Worm (Caenorhabditis elegans) whole organism, L3 larva: ENCODE data around the gene F38E9.1.
"Not testable (repeated sequence)": the region's sequence is repeated elsewhere in the genome, so short reads cannot be mapped to it uniquely, and the experiment has no call there.

Experiments
- R02D3.7 ChIP-seq: fragments of 150-350 bp; optimal IDR thresholded peaks from 2 replicates; lab custom pipeline; 2014; ENCODE audit warnings: missing biosample characterization, missing genetic modification characterization
- ZK546.5 ChIP-seq: sonication (generic microtip); optimal IDR thresholded peaks from 2 replicates; lab custom pipeline; 2017; ENCODE audit warnings: missing biosample characterization, missing genetic modification characterization
- aly-2 ChIP-seq: fragments of 150-350 bp; optimal IDR thresholded peaks from 2 replicates; lab custom pipeline; 2014; ENCODE audit warnings: missing biosample characterization, missing genetic modification characterization
- ceh-16 ChIP-seq: sonication (generic microtip); optimal IDR thresholded peaks from 2 replicates; lab custom pipeline; 2017; ENCODE audit warnings: missing biosample characterization, missing genetic modification characterization
- ceh-28 ChIP-seq: fragments of 150-350 bp; optimal IDR thresholded peaks from 2 replicates; lab custom pipeline; 2014; ENCODE audit warnings: missing biosample characterization, missing genetic modification reagents, missing genetic modification characterization
- ceh-9 ChIP-seq: sonication (generic microtip); optimal IDR thresholded peaks from 2 replicates; lab custom pipeline; 2018; ENCODE audit warnings: missing biosample characterization, missing genetic modification characterization
- daf-12 ChIP-seq: fragments of 150-350 bp; optimal IDR thresholded peaks from 2 replicates; lab custom pipeline; 2014; ENCODE audit warnings: missing biosample characterization, missing genetic modification reagents, missing genetic modification characterization
- egl-27 ChIP-seq: sonication (generic microtip); optimal IDR thresholded peaks from 4 replicates; lab custom pipeline; 2017; ENCODE audit warnings: missing biosample characterization, missing genetic modification reagents, missing genetic modification characterization
- elt-1 ChIP-seq: fragments of 150-350 bp; optimal IDR thresholded peaks from 2 replicates; lab custom pipeline; 2014; ENCODE audit warnings: missing biosample characterization, missing genetic modification characterization
- elt-3 ChIP-seq, 3 experiments: fragments of 150-350 bp in 1 of 3; sonication (generic microtip) in 2 of 3; optimal IDR thresholded peaks; 2 replicates in 2 of 3; 4 replicates in 1 of 3; lab custom pipeline; 2014 to 2017; ENCODE audit warnings: missing biosample characterization in 3 of 3, missing genetic modification characterization in 3 of 3
- eor-1 ChIP-seq, 2 experiments: fragments of 150-350 bp; optimal IDR thresholded peaks; 2 replicates each; lab custom pipeline; 2014 to 2018; ENCODE audit warnings: missing biosample characterization in 2 of 2, missing genetic modification characterization in 2 of 2
- fkh-2 ChIP-seq: fragments of 150-350 bp; optimal IDR thresholded peaks from 2 replicates; lab custom pipeline; 2014; ENCODE audit warnings: missing biosample characterization, missing genetic modification reagents, missing genetic modification characterization
- fos-1 ChIP-seq: fragments of 150-350 bp; optimal IDR thresholded peaks from 2 replicates; lab custom pipeline; 2014; ENCODE audit warnings: missing biosample characterization, missing genetic modification characterization
- hmg-11 ChIP-seq: sonication (generic microtip); optimal IDR thresholded peaks from 2 replicates; lab custom pipeline; 2016; ENCODE audit warnings: missing genetic modification characterization, missing compliant biosample characterization
- lin-15B ChIP-seq: fragments of 150-350 bp; optimal IDR thresholded peaks from 2 replicates; lab custom pipeline; 2014; ENCODE audit warnings: missing biosample characterization, missing genetic modification characterization
- lin-39 ChIP-seq: fragments of 150-350 bp; optimal IDR thresholded peaks from 2 replicates; lab custom pipeline; 2018; ENCODE audit warnings: missing biosample characterization, missing genetic modification reagents, missing genetic modification characterization
- lsy-12 ChIP-seq: sonication (generic microtip); optimal IDR thresholded peaks from 2 replicates; lab custom pipeline; 2016; ENCODE audit warnings: mild to moderate bottlenecking, missing genetic modification characterization, missing compliant biosample characterization
- mdl-1 ChIP-seq: fragments of 150-350 bp; optimal IDR thresholded peaks from 2 replicates; lab custom pipeline; 2014; ENCODE audit warnings: missing biosample characterization, missing genetic modification characterization
- mml-1 ChIP-seq: fragments of 150-350 bp; sonication (generic microtip); optimal IDR thresholded peaks from 3 replicates; lab custom pipeline; 2014; ENCODE audit warnings: missing biosample characterization, missing genetic modification characterization
- nfya-1 ChIP-seq: sonication (generic microtip); optimal IDR thresholded peaks from 2 replicates; lab custom pipeline; 2017; ENCODE audit warnings: missing genetic modification characterization, mild to moderate bottlenecking, missing compliant biosample characterization, antibody characterized with exemption, moderate library complexity; ENCODE audit not compliant: insufficient read depth
- nhr-12 ChIP-seq: fragments of 150-350 bp; optimal IDR thresholded peaks from 2 replicates; lab custom pipeline; 2014; ENCODE audit warnings: missing biosample characterization, missing genetic modification characterization
- nhr-237 ChIP-seq: fragments of 150-350 bp; optimal IDR thresholded peaks from 2 replicates; lab custom pipeline; 2014; ENCODE audit warnings: missing biosample characterization, missing genetic modification characterization
- nhr-25 ChIP-seq: sonication (generic microtip); optimal IDR thresholded peaks from 2 replicates; lab custom pipeline; 2017; ENCODE audit warnings: missing biosample characterization, missing genetic modification characterization
- nhr-28 ChIP-seq: fragments of 150-350 bp; optimal IDR thresholded peaks from 2 replicates; lab custom pipeline; 2014; ENCODE audit warnings: missing biosample characterization, missing genetic modification characterization
- nhr-43 ChIP-seq: sonication (generic microtip); optimal IDR thresholded peaks from 2 replicates; lab custom pipeline; 2016; ENCODE audit warnings: mild to moderate bottlenecking, missing genetic modification characterization, missing compliant biosample characterization; ENCODE audit not compliant: poor library complexity, severe bottlenecking
- nhr-67 ChIP-seq: fragments of 150-350 bp; optimal IDR thresholded peaks from 2 replicates; lab custom pipeline; 2014; ENCODE audit warnings: missing biosample characterization, missing genetic modification characterization
- pqm-1 ChIP-seq: fragments of 150-350 bp; optimal IDR thresholded peaks from 2 replicates; lab custom pipeline; 2017; ENCODE audit warnings: missing biosample characterization, missing genetic modification characterization, inconsistent platforms
- skn-1 ChIP-seq: fragments of 150-350 bp; optimal IDR thresholded peaks from 2 replicates; lab custom pipeline; 2014; ENCODE audit warnings: missing biosample characterization, missing genetic modification characterization
- tbx-2 ChIP-seq: sonication (generic microtip); optimal IDR thresholded peaks from 2 replicates; lab custom pipeline; 2016; ENCODE audit warnings: mild to moderate bottlenecking, missing genetic modification characterization, missing compliant biosample characterization
- unc-62 ChIP-seq: fragments of 150-350 bp; sonication (generic microtip); optimal IDR thresholded peaks from 4 replicates; lab custom pipeline; 2014; ENCODE audit warnings: missing biosample characterization, missing genetic modification reagents, missing genetic modification characterization
- zag-1 ChIP-seq: fragments of 150-350 bp; optimal IDR thresholded peaks from 2 replicates; lab custom pipeline; 2014; ENCODE audit warnings: missing biosample characterization, missing genetic modification characterization
- ztf-11 ChIP-seq: fragments of 150-350 bp; optimal IDR thresholded peaks from 2 replicates; lab custom pipeline; 2014; ENCODE audit warnings: missing biosample characterization, missing genetic modification characterization

F38E9.1 gene

DNA sequence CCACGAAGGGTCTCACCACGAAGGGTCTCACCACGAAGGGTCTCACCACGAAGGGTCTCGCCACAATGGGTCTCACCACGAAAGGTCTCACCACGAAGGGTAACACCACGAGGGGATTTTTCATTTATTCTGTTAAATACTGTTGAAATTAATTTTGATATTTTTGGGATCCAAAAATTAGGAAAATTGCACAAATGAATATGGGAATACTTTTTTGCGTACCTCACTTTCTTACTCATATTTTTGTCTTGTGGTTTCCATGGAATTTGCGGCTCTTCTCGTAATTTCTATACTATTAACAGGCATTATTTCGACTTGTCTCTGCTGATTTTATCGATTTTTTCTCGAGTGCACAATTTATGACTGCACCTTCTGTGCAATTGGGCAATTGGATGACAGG, 34.5 kb downstream of the F38E9.1 start, which contains the start of gene T25D1.3:
T25D1.3 (plus strand) TSS at position 301 of the 400 bp plus-strand sequence.
- TF ChIP-seq lin-39 (no peak), nhr-28 (no peak), lsy-12 (tag; lab: Kevin White, UChicago) (no peak), fkh-2 (tag; lab: Kevin White, UChicago) (no peak), nhr-43 (no peak), nfya-1 (tag; lab: Kevin White, UChicago) (no peak), elt-3 (tag; optimal IDR thresholded peaks at IDR 0.05; lab: Kevin White, UChicago) (no peak), tbx-2 (no peak), ZK546.5 (tag; lab: Kevin White, UChicago) (no peak), lin-15B (no peak), nhr-12 (tag; lab: Kevin White, UChicago) (no peak), hmg-11 (tag; lab: Kevin White, UChicago) (no peak), ceh-16 (tag; lab: Kevin White, UChicago) (no peak), elt-1 (tag; lab: Kevin White, UChicago) (no peak), ztf-11 (no peak), nhr-237 (tag; lab: Kevin White, UChicago) (no peak), aly-2 (tag; lab: Kevin White, UChicago) (no peak), skn-1 (tag; lab: Kevin White, UChicago) (no peak), nhr-25 (no peak)

DNA sequence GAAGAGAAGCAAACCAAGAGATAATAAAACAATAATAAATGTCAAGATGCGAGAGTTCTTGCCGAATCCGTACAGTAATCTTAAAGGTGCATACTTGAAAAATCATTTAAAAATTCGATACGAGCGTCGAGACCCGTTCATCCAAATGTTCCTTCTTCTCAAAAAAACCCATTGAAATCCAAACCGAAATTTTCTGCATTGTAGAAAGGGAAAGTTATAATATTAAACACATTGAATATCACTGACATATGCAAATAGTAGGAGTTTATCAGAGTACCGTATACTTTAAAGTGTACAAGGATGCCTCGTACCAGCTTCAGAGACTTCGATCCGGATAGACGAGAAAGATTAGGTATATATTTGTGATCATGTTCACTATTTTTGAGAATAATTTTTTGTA, 44.4 kb downstream of the F38E9.1 start, which contains the start of gene T25D1.2:
T25D1.2 (plus strand) TSS at position 301 of the 400 bp plus-strand sequence.
- not testable (repeated sequence) for TF ChIP-seq nhr-12 (tag; lab: Kevin White, UChicago); lin-39; skn-1 (tag; lab: Kevin White, UChicago)

DNA sequence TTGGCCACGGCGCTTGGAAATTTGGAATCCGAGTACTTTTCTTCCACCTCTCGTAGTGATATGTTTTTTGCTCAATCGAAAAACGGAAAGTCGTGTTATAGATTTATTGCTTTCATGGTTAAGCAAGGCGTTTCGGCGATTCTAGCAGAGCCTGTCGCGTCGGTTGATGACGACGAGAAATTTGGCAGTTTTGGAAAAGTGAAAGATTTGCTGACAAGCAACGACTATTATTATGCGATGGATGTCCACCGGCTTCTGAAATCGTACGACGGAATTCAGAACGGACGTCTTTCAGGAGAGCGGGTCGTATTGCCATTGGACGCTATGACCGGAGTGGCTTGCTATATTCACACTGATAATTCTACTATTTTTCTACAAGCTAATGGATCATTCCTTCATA, 47.9 kb downstream of the F38E9.1 start:
- TF ChIP-seq nhr-43 (no peak), ceh-9 (no peak), ceh-28 (tag; lab: Kevin White, UChicago) (no peak), lin-39 (no peak), lin-15B (no peak), ceh-16 (tag; lab: Kevin White, UChicago) (no peak)

DNA sequence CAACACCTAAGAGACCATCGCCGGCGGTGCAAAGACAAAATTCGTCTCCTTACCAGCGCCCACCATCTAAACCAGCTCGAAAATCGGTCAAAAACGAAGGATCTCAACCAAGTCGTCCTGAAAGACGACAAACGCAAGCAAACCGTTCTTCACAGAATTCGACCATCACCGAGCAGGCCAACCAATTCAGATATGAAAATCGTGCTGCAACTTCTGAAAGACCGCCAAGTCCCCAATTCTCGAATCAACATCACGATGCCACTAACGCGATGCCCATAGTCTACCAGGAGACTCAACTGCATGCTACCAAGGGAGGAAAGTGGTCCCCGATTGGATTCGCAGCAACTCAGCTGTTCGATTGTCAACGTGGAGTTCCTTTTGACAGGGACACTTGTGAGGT, 48.7 kb downstream of the F38E9.1 start, which contains the start of gene T25D1.1:
T25D1.1 (plus strand) TSS at position 301 of the 400 bp plus-strand sequence.
- TF ChIP-seq lsy-12 (tag; lab: Kevin White, UChicago) (no peak), ceh-28 (tag; lab: Kevin White, UChicago) (no peak), mml-1 (tag; lab: Kevin White, UChicago) (no peak), ZK546.5 (tag; lab: Kevin White, UChicago) (no peak), eor-1 (tag; optimal IDR thresholded peaks at IDR 0.05; lab: Kevin White, UChicago) (no peak), daf-12 (no peak), tbx-2 (no peak), nhr-67 (tag; lab: Kevin White, UChicago) (no peak), unc-62 (GFP tag; lab: Kevin White, UChicago) (no peak), zag-1 (tag; lab: Kevin White, UChicago) (no peak)

DNA sequence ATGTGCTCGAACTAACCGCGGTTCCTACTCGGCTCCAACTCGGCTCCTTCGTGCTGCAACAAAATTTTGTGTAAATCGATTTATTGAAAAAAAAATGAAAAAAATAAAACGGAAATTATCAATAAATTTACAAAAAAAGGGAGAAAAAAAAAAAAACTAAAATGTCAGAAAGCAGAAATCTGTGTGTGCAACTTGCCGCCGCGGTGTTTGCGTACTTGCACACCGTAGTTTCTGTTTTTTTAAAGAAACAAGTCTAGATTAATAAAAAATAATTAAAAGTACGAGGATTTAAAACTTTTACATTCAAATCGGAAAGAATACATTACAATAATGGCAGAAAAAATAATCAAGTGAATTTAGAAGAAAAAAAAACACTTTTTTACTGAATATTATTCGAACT, 50.9 kb downstream of the F38E9.1 start:
- TF ChIP-seq ZK546.5 (tag; lab: Kevin White, UChicago) (no peak), zag-1 (tag; lab: Kevin White, UChicago) (no peak), pqm-1 (tag; lab: Kevin White, UChicago) (no peak), mdl-1 (tag; lab: Kevin White, UChicago) (no peak), egl-27 (tag; lab: Kevin White, UChicago) (no peak)
- TF ChIP-seq, all 47 proteins: peak for 0

DNA sequence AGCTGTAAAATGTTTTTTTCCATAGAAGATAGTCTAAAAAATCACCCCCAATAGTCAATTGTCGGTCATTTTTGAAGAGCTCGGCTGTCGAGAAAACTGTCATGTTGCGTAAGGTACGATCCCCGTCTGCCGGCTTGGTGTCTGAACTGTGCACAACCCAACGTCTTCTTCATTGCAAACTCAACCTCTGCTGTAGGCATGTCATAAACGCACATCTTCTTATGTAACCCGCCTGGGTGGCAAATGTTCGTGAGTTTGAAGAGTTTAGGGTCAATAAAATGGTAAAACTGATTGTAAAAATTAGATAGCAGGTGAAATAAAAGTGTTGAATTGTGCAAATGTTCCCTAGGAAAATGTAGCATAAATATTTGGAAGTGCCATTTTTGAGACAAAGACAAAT, 53.5 kb downstream of the F38E9.1 start:
- TF ChIP-seq egl-27 (tag; lab: Kevin White, UChicago) (no peak), R02D3.7 (tag; lab: Kevin White, UChicago) (no peak), unc-62 (GFP tag; lab: Kevin White, UChicago) (no peak), pqm-1 (tag; lab: Kevin White, UChicago) (no peak), skn-1 (tag; lab: Kevin White, UChicago) (no peak), ztf-11 (no peak), nhr-25 (no peak), ceh-28 (tag; lab: Kevin White, UChicago) (no peak), fos-1 (no peak), nhr-237 (tag; lab: Kevin White, UChicago) (no peak)
